Fruit fly (Drosophila melanogaster): Measurements from ENCODE around the gene ems.

Gene ems

dm6 chr3R:13914760-13915417 is 13.2 kb downstream of the ems start (continued):
- peak; percentile 66 for TF ChIP-seq Hsf (GFP tag; optimal IDR thresholded peaks at IDR 0.05)
- TF ChIP-seq pros (GFP tag; optimal IDR thresholded peaks at IDR 0.05), result no peak
- 0 out of 2 replicates have a peak, but pooled peaks have one; percentile 35 for TF ChIP-seq Doc2 (GFP tag; IDR thresholded peaks at IDR 0.05)
- peak; percentile 97 for TF ChIP-seq sens (GFP tag)
- peak in 1 of 2 experiments; percentile 80 for TF ChIP-seq bsh (GFP tag; optimal IDR thresholded peaks at IDR 0.05)
- TF ChIP-seq cad (GFP tag; optimal IDR thresholded peaks at IDR 0.05), result no peak
- TF ChIP-seq Scr (GFP tag; IDR thresholded peaks at IDR 0.05; ENCODE audit: partially characterized antibody), result no peak
- TF ChIP-seq ab (GFP tag; optimal IDR thresholded peaks at IDR 0.05), result no peak
- peak; percentile 76 for TF ChIP-seq Rx (GFP tag; IDR thresholded peaks at IDR 0.05)
- TF ChIP-seq B-H1 (GFP tag; IDR thresholded peaks at IDR 0.05), result peak; percentile 74
- peak; percentile 21 for TF ChIP-seq CG8281 (tag; optimal IDR thresholded peaks at IDR 0.05)
- TF ChIP-seq Dp (GFP tag; optimal IDR thresholded peaks at IDR 0.05), result no peak
- TF ChIP-seq CG3838 (GFP tag; optimal IDR thresholded peaks at IDR 0.05), result no peak
- peak; percentile 61 for TF ChIP-seq nerfin-1 (tag; optimal IDR thresholded peaks at IDR 0.05)
- TF ChIP-seq Abd-B (GFP tag; optimal IDR thresholded peaks at IDR 0.05), result peak; percentile 55
- peak; percentile 66 for TF ChIP-seq eyg (GFP tag; optimal IDR thresholded peaks at IDR 0.05)
- TF ChIP-seq nau (GFP tag; optimal IDR thresholded peaks at IDR 0.05), result peak; percentile 70
- no peak for TF ChIP-seq hkb (optimal IDR thresholded peaks at IDR 0.05)
- TF ChIP-seq hkb (GFP tag; IDR thresholded peaks at IDR 0.05), result peak; percentile 84
- TF ChIP-seq Kr (GFP tag; optimal IDR thresholded peaks at IDR 0.05), result no peak
- TF ChIP-seq Asciz (GFP tag; optimal IDR thresholded peaks at IDR 0.05), result peak; percentile 70
- peak; percentile 61 for TF ChIP-seq Sox100B (GFP tag; optimal IDR thresholded peaks at IDR 0.05)
- TF ChIP-seq CG15514 (GFP tag; optimal IDR thresholded peaks at IDR 0.05), result peak; percentile 47
- TF ChIP-seq Dek (tag; optimal IDR thresholded peaks at IDR 0.05), result peak; percentile 53
- TF ChIP-seq Stat92E (GFP tag; optimal IDR thresholded peaks at IDR 0.05), result no peak
- peak; percentile 29 for TF ChIP-seq Hmx (GFP tag; optimal IDR thresholded peaks at IDR 0.05)
- TF ChIP-seq gro (GFP tag; optimal IDR thresholded peaks at IDR 0.05), result peak; percentile 66
- peak; percentile 67 for TF ChIP-seq mam (GFP tag; optimal IDR thresholded peaks at IDR 0.05)
- peak; percentile 66 for TF ChIP-seq CG13296 (GFP tag; optimal IDR thresholded peaks at IDR 0.05)
- TF ChIP-seq Dad (GFP tag; optimal IDR thresholded peaks at IDR 0.05), result peak; percentile 62
- TF ChIP-seq CHES-1-like (GFP tag; optimal IDR thresholded peaks at IDR 0.05), result peak; percentile 41
- peak; percentile 88 for TF ChIP-seq dmrt99B (tag; optimal IDR thresholded peaks at IDR 0.05)
- TF ChIP-seq Ets97D (GFP tag; optimal IDR thresholded peaks at IDR 0.05), result peak; percentile 16
- no peak for TF ChIP-seq CTCF (GFP tag; optimal IDR thresholded peaks at IDR 0.05)
- peak; percentile 58 for TF ChIP-seq CG9817 (tag; optimal IDR thresholded peaks at IDR 0.05)
- TF ChIP-seq CG12744 (GFP tag; optimal IDR thresholded peaks at IDR 0.05), result peak; percentile 55
- peak; percentile 82 for TF ChIP-seq pnt (GFP tag; optimal IDR thresholded peaks at IDR 0.05)
- peak; percentile 85 for TF ChIP-seq al (GFP tag; IDR thresholded peaks at IDR 0.05)
- TF ChIP-seq croc (GFP tag; conservative IDR thresholded peaks at IDR 0.05), result peak; percentile 57; the same call in 2 of the 3 replicates
- TF ChIP-seq Lpt (GFP tag; optimal IDR thresholded peaks at IDR 0.05), result no peak
- peak; percentile 27 for TF ChIP-seq CG16815 (GFP tag; optimal IDR thresholded peaks at IDR 0.05)
- TF ChIP-seq chm (GFP tag; IDR thresholded peaks at IDR 0.05), result peak; percentile 85
- TF ChIP-seq h (optimal IDR thresholded peaks at IDR 0.05), result no peak
- peak; percentile 45 for TF ChIP-seq p53 (GFP tag; optimal IDR thresholded peaks at IDR 0.05)
- peak; percentile 65 for TF ChIP-seq E2f1 (GFP tag; IDR thresholded peaks at IDR 0.05)
- peak; percentile 52 for TF ChIP-seq cwo (GFP tag; optimal IDR thresholded peaks at IDR 0.05)
- TF ChIP-seq gcm (GFP tag; optimal IDR thresholded peaks at IDR 0.05), result peak; percentile 52
- TF ChIP-seq esg (GFP tag; conservative IDR thresholded peaks at IDR 0.05), result peak; percentile 70
- TF ChIP-seq gce (GFP tag; IDR thresholded peaks at IDR 0.05), result peak; percentile 70; the same call in 1 of the 3 replicates
- peak; percentile 68 for TF ChIP-seq CG12071 (GFP tag; optimal IDR thresholded peaks at IDR 0.05)
- TF ChIP-seq CG17802 (tag; optimal IDR thresholded peaks at IDR 0.05), result peak; percentile 44

All from whole organism, embryonic.